Worm (Caenorhabditis elegans) whole organism, mixed stage, embryonic: ENCODE measurements around the gene F41F3.3.

ENCODE experiments used
- M03D4.4 ChIP-seq: sonication (generic microtip); optimal IDR thresholded peaks from 2 replicates; lab custom pipeline; 2017; ENCODE audit warnings: mild to moderate bottlenecking, missing genetic modification characterization, missing compliant biosample characterization
- bed-3 ChIP-seq: fragments of 200-800 bp; sonication (Bioruptor generic); optimal IDR thresholded peaks from 3 replicates; lab custom pipeline; 2018; ENCODE audit warnings: mild to moderate bottlenecking, missing genetic modification characterization, moderate library complexity, missing compliant biosample characterization
- blmp-1 ChIP-seq: fragments of 150-350 bp; optimal IDR thresholded peaks from 2 replicates; lab custom pipeline; 2014; ENCODE audit warnings: missing biosample characterization, missing genetic modification characterization
- ceh-39 ChIP-seq: fragments of 150-350 bp; optimal IDR thresholded peaks from 2 replicates; lab custom pipeline; 2014; ENCODE audit warnings: missing biosample characterization, missing genetic modification characterization
- ceh-43 ChIP-seq: fragments of 200-800 bp; sonication (Bioruptor generic); optimal IDR thresholded peaks from 2 replicates; lab custom pipeline; 2018; ENCODE audit warnings: mild to moderate bottlenecking, missing genetic modification characterization, moderate library complexity, missing compliant biosample characterization
- ceh-83 ChIP-seq: fragments of 200-800 bp; sonication (Bioruptor generic); optimal IDR thresholded peaks from 2 replicates; lab custom pipeline; 2018; ENCODE audit warnings: mild to moderate bottlenecking, missing genetic modification characterization, missing compliant biosample characterization
- ces-1 ChIP-seq: fragments of 150-350 bp; optimal IDR thresholded peaks from 2 replicates; lab custom pipeline; 2014; ENCODE audit warnings: missing biosample characterization, missing genetic modification reagents, missing genetic modification characterization
- cnd-1 ChIP-seq: fragments of 200-800 bp; sonication (Bioruptor generic); optimal IDR thresholded peaks from 2 replicates; lab custom pipeline; 2018; ENCODE audit warnings: mild to moderate bottlenecking, missing genetic modification characterization, missing compliant biosample characterization
- drap-1 ChIP-seq: fragments of 200-800 bp; sonication (Bioruptor generic); optimal IDR thresholded peaks from 3 replicates; lab custom pipeline; 2018; ENCODE audit warnings: mild to moderate bottlenecking, missing genetic modification characterization, missing compliant biosample characterization
- elt-1 ChIP-seq: sonication (generic microtip); optimal IDR thresholded peaks from 2 replicates; lab custom pipeline; 2017; ENCODE audit warnings: missing genetic modification characterization, mild to moderate bottlenecking, missing compliant biosample characterization, antibody characterized with exemption, moderate library complexity, borderline replicate concordance; ENCODE audit not compliant: insufficient read depth
- elt-3 ChIP-seq: fragments of 150-350 bp; optimal IDR thresholded peaks from 2 replicates; lab custom pipeline; 2014; ENCODE audit warnings: missing biosample characterization, missing genetic modification characterization
- flh-1 ChIP-seq: fragments of 200-800 bp; sonication (Bioruptor generic); optimal IDR thresholded peaks from 2 replicates; lab custom pipeline; 2018; ENCODE audit warnings: mild to moderate bottlenecking, missing genetic modification characterization, moderate library complexity, missing compliant biosample characterization
- ham-2 ChIP-seq: fragments of 200-800 bp; sonication (Bioruptor generic); optimal IDR thresholded peaks from 2 replicates; lab custom pipeline; 2018; ENCODE audit warnings: mild to moderate bottlenecking, missing genetic modification characterization, missing compliant biosample characterization
- hlh-1 ChIP-seq: fragments of 150-350 bp; optimal IDR thresholded peaks from 2 replicates; lab custom pipeline; 2014; ENCODE audit warnings: missing biosample characterization, missing genetic modification reagents, missing genetic modification characterization
- lin-13 ChIP-seq: fragments of 150-350 bp; optimal IDR thresholded peaks from 2 replicates; lab custom pipeline; 2014; ENCODE audit warnings: missing biosample characterization, missing genetic modification characterization
- lin-32 ChIP-seq: fragments of 200-800 bp; sonication (Bioruptor generic); optimal IDR thresholded peaks from 2 replicates; lab custom pipeline; 2018; ENCODE audit warnings: mild to moderate bottlenecking, missing genetic modification characterization, missing compliant biosample characterization
- lsy-2 ChIP-seq: fragments of 150-350 bp; optimal IDR thresholded peaks from 2 replicates; lab custom pipeline; 2014; ENCODE audit warnings: missing biosample characterization, missing genetic modification characterization
- mab-5 ChIP-seq: fragments of 150-350 bp; optimal IDR thresholded peaks from 2 replicates; lab custom pipeline; 2014; ENCODE audit warnings: missing biosample characterization, missing genetic modification characterization
- mep-1 ChIP-seq: fragments of 150-350 bp; optimal IDR thresholded peaks from 2 replicates; lab custom pipeline; 2017; ENCODE audit warnings: missing biosample characterization, missing genetic modification reagents, missing genetic modification characterization, inconsistent platforms
- mls-2 ChIP-seq: sonication (generic microtip); optimal IDR thresholded peaks from 2 replicates; lab custom pipeline; 2016; ENCODE audit warnings: mild to moderate bottlenecking, missing genetic modification characterization, moderate library complexity, missing compliant biosample characterization
- nhr-12 ChIP-seq: fragments of 150-350 bp; optimal IDR thresholded peaks from 2 replicates; lab custom pipeline; 2014; ENCODE audit warnings: missing biosample characterization, missing genetic modification characterization
- nhr-2 ChIP-seq: fragments of 150-350 bp; optimal IDR thresholded peaks from 2 replicates; lab custom pipeline; 2014; ENCODE audit warnings: missing biosample characterization, missing genetic modification characterization
- nhr-237 ChIP-seq: fragments of 150-350 bp; optimal IDR thresholded peaks from 2 replicates; lab custom pipeline; 2014; ENCODE audit warnings: missing biosample characterization, missing genetic modification characterization
- nhr-76 ChIP-seq: sonication (generic microtip); optimal IDR thresholded peaks from 2 replicates; lab custom pipeline; 2017; ENCODE audit warnings: missing biosample characterization, missing genetic modification characterization
- pha-4 ChIP-seq: fragments of 150-350 bp; optimal IDR thresholded peaks from 2 replicates; lab custom pipeline; 2018; ENCODE audit warnings: missing biosample characterization, missing genetic modification reagents, missing genetic modification characterization
- sem-2 ChIP-seq: fragments of 200-800 bp; sonication (Bioruptor generic); optimal IDR thresholded peaks from 2 replicates; lab custom pipeline; 2018; ENCODE audit warnings: mild to moderate bottlenecking, missing genetic modification characterization, missing compliant biosample characterization
- snpc-4 ChIP-seq: fragments of 150-350 bp; optimal IDR thresholded peaks from 2 replicates; lab custom pipeline; 2014; ENCODE audit warnings: missing biosample characterization, missing genetic modification characterization
- sptf-1 ChIP-seq: sonication (generic microtip); optimal IDR thresholded peaks from 2 replicates; lab custom pipeline; 2017; ENCODE audit warnings: mild to moderate bottlenecking, missing genetic modification characterization, moderate library complexity, missing compliant biosample characterization
- tbx-8 ChIP-seq: fragments of 200-800 bp; sonication (Bioruptor generic); optimal IDR thresholded peaks from 2 replicates; lab custom pipeline; 2018; ENCODE audit warnings: mild to moderate bottlenecking, missing genetic modification characterization, moderate library complexity, missing compliant biosample characterization
- unc-120 ChIP-seq: sonication (generic microtip); optimal IDR thresholded peaks from 2 replicates; lab custom pipeline; 2017; ENCODE audit warnings: missing genetic modification characterization, missing compliant biosample characterization; ENCODE audit not compliant: poor library complexity, severe bottlenecking
- unc-39 ChIP-seq: fragments of 150-350 bp; optimal IDR thresholded peaks from 2 replicates; lab custom pipeline; 2014; ENCODE audit warnings: missing biosample characterization, missing genetic modification characterization
- unc-62 ChIP-seq: fragments of 150-350 bp; optimal IDR thresholded peaks from 2 replicates; lab custom pipeline; 2014; ENCODE audit warnings: missing biosample characterization, missing genetic modification reagents, missing genetic modification characterization
- zip-8 ChIP-seq: fragments of 150-350 bp; optimal IDR thresholded peaks from 2 replicates; lab custom pipeline; 2014; ENCODE audit warnings: missing biosample characterization, missing genetic modification characterization
- ztf-11 ChIP-seq: fragments of 150-350 bp; optimal IDR thresholded peaks from 2 replicates; lab custom pipeline; 2014; ENCODE audit warnings: missing biosample characterization, missing genetic modification characterization

Gene F41F3.3

ce11 chrV:4647857-4648256 is at the start of gene F41F3.3:
Gene F41F3.3, minus strand, starts transcription at chrV:4648239.
- TF ChIP-seq sptf-1 (tag; lab: Kevin White, UChicago) (peak; percentile 64), elt-1 (tag; lab: Kevin White, UChicago) (no peak), mep-1 (tag; lab: Kevin White, UChicago) (no peak), flh-1 (GFP tag; lab: Kevin White, UChicago) (no peak), elt-3 (tag; lab: Kevin White, UChicago) (no peak), unc-62 (GFP tag; lab: Kevin White, UChicago) (no peak), lin-32 (GFP tag; lab: Kevin White, UChicago) (peak; percentile 23), lsy-2 (no peak), mab-5 (tag; lab: Kevin White, UChicago) (no peak), M03D4.4 (peak; percentile 34), nhr-12 (tag; lab: Kevin White, UChicago) (no peak), ceh-39 (tag; lab: Kevin White, UChicago) (no peak), pha-4 (no peak), mls-2 (tag; lab: Kevin White, UChicago) (peak; percentile 68), zip-8 (no peak), blmp-1 (tag; lab: Kevin White, UChicago) (no peak), cnd-1 (tag; lab: Kevin White, UChicago) (no peak), drap-1 (GFP tag; lab: Kevin White, UChicago) (peak; percentile 15), snpc-4 (tag; lab: Kevin White, UChicago) (no peak), unc-39 (tag; lab: Kevin White, UChicago) (no peak), nhr-76 (tag; lab: Kevin White, UChicago) (no peak), unc-120 (tag; lab: Kevin White, UChicago) (peak; percentile 18), tbx-8 (no peak), nhr-2 (tag; lab: Kevin White, UChicago) (no peak), ztf-11 (tag; lab: Kevin White, UChicago) (no peak), ces-1 (GFP tag; lab: Kevin White, UChicago) (no peak), sem-2 (GFP tag; lab: Kevin White, UChicago) (peak; percentile 14), bed-3 (GFP tag; lab: Kevin White, UChicago) (peak; percentile 57), lin-13 (no peak)
- TF ChIP-seq, all 35 proteins: peak for 8

- TF ChIP-seq nhr-12 (tag; lab: Kevin White, UChicago) (no peak), elt-1 (tag; lab: Kevin White, UChicago) (peak; percentile 92)
- TF ChIP-seq, all 35 proteins: peak for 1
Observed at ce11 chrV:4694466-4695092, 46.5 kb upstream of the F41F3.3 start.

ce11 chrV:4693282-4693588 is 45.2 kb upstream of the F41F3.3 start:
- TF ChIP-seq hlh-1 (tag; lab: Kevin White, UChicago), result peak; percentile 43
- no peak for TF ChIP-seq lin-13

ce11 chrV:4692382-4693281 is 44.6 kb upstream of the F41F3.3 start, which contains the start of gene cpg-8:
Gene cpg-8, minus strand, starts transcription at chrV:4692432.
- TF ChIP-seq bed-3 (GFP tag; lab: Kevin White, UChicago) (no peak), mab-5 (tag; lab: Kevin White, UChicago) (no peak), ztf-11 (tag; lab: Kevin White, UChicago) (no peak), nhr-76 (tag; lab: Kevin White, UChicago) (no peak)
- TF ChIP-seq, all 35 proteins: peak for 0

- TF ChIP-seq M03D4.4 (no peak), mep-1 (tag; lab: Kevin White, UChicago) (no peak), ztf-11 (tag; lab: Kevin White, UChicago) (no peak), elt-1 (tag; lab: Kevin White, UChicago) (no peak), lin-13 (no peak), ceh-39 (tag; lab: Kevin White, UChicago) (no peak), nhr-76 (tag; lab: Kevin White, UChicago) (no peak), flh-1 (GFP tag; lab: Kevin White, UChicago) (no peak), drap-1 (GFP tag; lab: Kevin White, UChicago) (no peak), ceh-43 (GFP tag; lab: Kevin White, UChicago) (no peak), mab-5 (tag; lab: Kevin White, UChicago) (no peak), nhr-237 (no peak), blmp-1 (tag; lab: Kevin White, UChicago) (no peak), zip-8 (no peak), ceh-83 (GFP tag; lab: Kevin White, UChicago) (no peak), mls-2 (tag; lab: Kevin White, UChicago) (no peak), ham-2 (GFP tag; lab: Kevin White, UChicago) (no peak), elt-3 (tag; lab: Kevin White, UChicago) (no peak), pha-4 (no peak)
Observed at ce11 chrV:4691657-4692056, 43.6 kb upstream of the F41F3.3 start.
